Fruit fly (Drosophila melanogaster): ENCODE measurements around the gene ATPsyngamma.

DNA sequence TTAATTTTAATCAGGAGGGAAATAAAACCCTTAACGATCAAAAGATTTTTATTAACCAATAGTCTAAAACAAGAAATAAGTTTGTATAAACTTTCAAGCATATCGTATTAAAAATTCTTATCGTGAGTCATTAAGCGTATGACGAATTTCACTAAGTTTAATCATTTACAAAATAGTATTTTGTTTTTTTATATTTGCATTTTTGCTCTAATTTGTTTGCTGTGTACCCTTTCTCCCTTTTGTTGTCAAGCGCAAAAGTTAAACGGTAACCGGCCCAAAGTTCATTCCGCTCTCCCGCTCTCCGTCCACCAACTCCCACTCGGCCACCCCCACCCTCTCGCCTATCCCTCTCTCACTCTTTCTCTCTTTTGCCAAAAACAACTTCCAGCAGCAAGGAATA is 14.8 kb upstream of the ATPsyngamma start:
- TF ChIP-seq ttk (optimal IDR thresholded peaks at IDR 0.05) (no peak), insv (optimal IDR thresholded peaks at IDR 0.05) (no peak)
